Worm (Caenorhabditis elegans): Measurements from ENCODE around the gene ugt-12.
"Not testable (repeated sequence)": the region's sequence is repeated elsewhere in the genome, so short reads cannot be mapped to it uniquely, and the experiment has no call there.

Gene ugt-12

DNA sequence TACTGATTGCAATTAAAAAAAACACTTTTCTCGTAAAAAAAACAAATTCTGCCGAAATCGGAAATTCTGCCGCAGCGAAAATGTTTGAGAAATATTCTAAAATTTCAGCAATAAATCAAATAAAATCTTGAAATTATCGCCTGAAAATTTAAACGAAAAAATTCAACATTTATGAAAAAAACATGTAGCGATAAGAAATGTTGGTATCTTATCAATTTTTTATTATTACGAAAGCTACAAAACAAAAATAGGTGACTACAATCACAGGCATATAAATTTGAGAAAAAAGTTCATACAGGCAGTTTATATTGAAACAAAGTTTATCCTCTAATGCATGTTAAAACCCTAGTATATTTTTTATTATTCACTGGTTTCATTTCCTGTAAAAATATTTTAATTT lies 16.5 kb upstream of the ugt-12 start, which contains the start of gene ugt-14:
ugt-14 (plus strand) TSS at position 301 of the 400 bp plus-strand sequence.
- TF ChIP-seq unc-62 (GFP tag; optimal IDR thresholded peaks at IDR 0.05), result no peak

DNA sequence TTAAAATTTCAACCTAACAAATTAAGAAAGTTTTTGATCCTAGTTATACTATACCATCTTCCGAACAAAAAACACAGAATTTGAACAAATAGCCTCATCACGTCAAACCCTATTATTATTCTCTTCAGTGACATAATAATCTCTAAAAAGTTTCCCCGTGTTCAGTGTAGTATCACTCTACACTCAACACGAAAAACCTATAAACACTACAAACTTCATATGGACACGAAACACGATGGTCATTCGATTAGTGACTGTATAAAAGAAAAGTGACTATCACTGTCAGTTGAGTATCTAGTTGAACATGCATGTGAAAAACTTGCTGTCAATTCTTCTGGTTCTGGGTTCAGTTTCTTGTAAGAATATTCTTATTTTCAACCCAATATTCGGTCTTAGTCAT lies 14.3 kb upstream of the ugt-12 start, which contains the start of gene ugt-8:
ugt-8 (plus strand) TSS at position 235 of the 400 bp plus-strand sequence.
- no peak for TF ChIP-seq unc-62 (GFP tag; optimal IDR thresholded peaks at IDR 0.05)

DNA sequence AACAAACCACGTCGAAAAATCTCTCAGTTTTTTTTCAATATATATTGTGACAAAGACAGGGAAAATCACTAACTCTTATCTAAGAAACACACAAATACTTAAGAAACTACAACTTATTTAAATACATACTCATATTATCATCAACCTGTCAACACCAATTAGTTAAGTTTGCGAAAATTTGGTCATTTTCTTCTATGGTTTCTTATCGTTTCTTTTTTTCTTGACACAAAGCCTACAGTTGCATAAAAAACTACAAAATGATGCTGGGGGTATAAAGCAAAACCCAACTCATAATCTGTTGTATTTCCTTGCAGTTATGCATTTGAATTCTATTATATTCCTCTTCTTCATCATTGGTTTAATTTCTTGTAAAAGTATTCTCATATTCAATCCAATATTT lies 11.6 kb upstream of the ugt-12 start, which contains the start of gene ugt-67:
ugt-67 (plus strand) TSS at position 301 of the 400 bp plus-strand sequence.
- no peak for TF ChIP-seq unc-62 (GFP tag; optimal IDR thresholded peaks at IDR 0.05)

DNA sequence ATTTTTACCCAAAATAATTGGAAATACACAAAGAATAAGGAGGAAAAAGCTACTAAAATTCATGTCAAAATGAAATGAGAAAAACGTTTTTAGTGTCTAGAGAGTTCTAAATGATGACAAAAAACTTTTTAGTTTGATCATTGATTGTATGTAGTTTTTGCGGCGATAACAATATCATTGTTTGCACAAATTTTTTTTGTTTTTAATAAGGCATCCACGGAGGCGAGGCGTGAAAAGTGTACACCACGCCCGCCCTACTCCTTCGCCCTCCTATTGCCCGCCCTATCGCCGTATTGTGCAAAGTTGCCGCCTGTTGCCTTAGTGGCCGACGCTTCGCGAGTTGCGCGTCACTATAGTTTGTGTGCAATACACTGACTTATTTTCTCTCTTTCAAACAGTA lies 10.6 kb upstream of the ugt-12 start, which contains the start of gene ugt-10:
ugt-10 (minus strand) TSS at position 101 of the 400 bp plus-strand sequence.
- TF ChIP-seq unc-62 (GFP tag; optimal IDR thresholded peaks at IDR 0.05), result not testable (repeated sequence)

DNA sequence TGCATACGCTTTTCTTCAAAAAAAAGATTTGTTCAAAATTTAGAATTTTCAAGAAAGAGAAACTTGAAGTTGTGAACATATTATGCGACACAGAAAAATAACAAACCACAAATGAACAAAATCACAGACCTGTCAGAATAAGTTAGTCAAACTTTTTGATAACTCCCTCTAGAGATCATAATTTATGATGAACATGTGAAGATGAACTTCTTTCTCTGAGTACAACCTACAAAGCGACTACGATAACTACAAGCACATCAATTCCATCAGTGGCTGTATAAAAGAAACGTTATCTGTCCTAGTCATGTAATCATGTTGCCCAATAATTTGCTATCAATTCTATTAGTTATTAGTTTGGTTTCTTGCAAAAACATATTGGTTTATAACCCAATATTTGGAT lies 6.3 kb upstream of the ugt-12 start, which contains the start of gene ugt-9:
ugt-9 (plus strand) TSS at position 305 of the 400 bp plus-strand sequence.
- TF ChIP-seq unc-62 (GFP tag; optimal IDR thresholded peaks at IDR 0.05), result no peak

- no peak for TF ChIP-seq unc-62 (GFP tag; optimal IDR thresholded peaks at IDR 0.05)
Observed at ce11 chrV:4894971-4895370, 5.5 kb upstream of the ugt-12 start, which contains the start of gene ugt-11. Gene ugt-11 (minus strand): TSS chrV:4895071.

- TF ChIP-seq unc-62 (GFP tag; optimal IDR thresholded peaks at IDR 0.05), result no peak
Observed at ce11 chrV:4891305-4891704, 1.9 kb upstream of the ugt-12 start.

ce11 chrV:4890781-4891180 lies 1.4 kb upstream of the ugt-12 start:
- no peak for TF ChIP-seq unc-62 (GFP tag; optimal IDR thresholded peaks at IDR 0.05)

DNA sequence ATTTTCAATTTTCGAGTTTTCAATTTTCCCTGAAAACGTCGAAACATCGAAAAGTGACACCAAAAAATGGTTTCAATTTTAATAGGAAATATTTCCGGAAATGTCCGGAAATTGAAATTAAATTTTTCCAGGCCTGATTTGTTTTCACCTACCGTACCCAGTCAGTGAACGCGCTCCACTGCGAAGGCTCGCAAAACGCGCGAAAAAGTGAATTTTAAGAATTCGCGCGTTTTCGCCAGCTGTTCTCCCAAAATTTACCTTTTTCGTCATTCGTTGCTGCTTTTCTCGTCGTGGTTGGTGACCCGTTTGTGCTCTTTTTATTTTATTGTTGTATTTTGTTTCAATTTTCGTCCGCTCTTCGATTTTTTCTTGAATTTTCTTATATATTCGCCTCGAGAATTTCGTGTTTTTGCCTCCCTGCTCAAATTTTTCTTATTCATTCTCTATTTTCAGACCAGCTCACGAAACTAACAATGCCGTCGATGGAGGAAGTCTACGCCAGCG lies 599 bp upstream of the ugt-12 start, which contains the start of gene T19H12.2:
T19H12.2 (plus strand) TSS at position 454 of the 504 bp plus-strand sequence.
- TF ChIP-seq unc-62 (GFP tag; optimal IDR thresholded peaks at IDR 0.05), result no peak

- TF ChIP-seq unc-62 (GFP tag; optimal IDR thresholded peaks at IDR 0.05), result no peak
Observed at ce11 chrV:4885372-4885771, 4.1 kb downstream of the ugt-12 start, which contains the start of gene T19H12.3. Gene T19H12.3 (plus strand): TSS chrV:4885672.

ce11 chrV:4884490-4884889 lies 4.9 kb downstream of the ugt-12 start, which contains the start of gene T19H12.12:
Gene T19H12.12 (plus strand): TSS chrV:4884790.
- no peak for TF ChIP-seq unc-62 (GFP tag; optimal IDR thresholded peaks at IDR 0.05)

DNA sequence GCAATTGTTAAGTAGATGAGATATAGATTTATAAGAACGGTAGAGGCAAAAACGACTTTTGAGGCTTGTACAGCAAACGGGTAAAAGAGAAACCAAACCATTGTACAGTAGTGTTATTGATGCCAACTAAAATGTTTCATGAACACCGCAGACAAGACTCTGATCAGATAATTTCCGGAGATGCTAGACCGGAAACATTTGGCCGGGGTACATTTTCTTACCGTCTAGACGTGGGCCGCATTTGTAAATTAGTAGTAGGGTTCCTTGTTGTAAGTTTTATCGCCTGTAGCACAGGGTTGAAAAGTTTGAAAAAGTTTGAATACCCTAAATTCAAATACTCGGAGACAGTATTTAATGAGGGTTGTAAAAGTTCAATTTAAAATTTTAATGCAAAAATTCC lies 8.1 kb downstream of the ugt-12 start, which contains the start of gene str-32:
str-32 (minus strand) TSS at position 101 of the 400 bp plus-strand sequence.
- no peak for TF ChIP-seq unc-62 (GFP tag; optimal IDR thresholded peaks at IDR 0.05)

DNA sequence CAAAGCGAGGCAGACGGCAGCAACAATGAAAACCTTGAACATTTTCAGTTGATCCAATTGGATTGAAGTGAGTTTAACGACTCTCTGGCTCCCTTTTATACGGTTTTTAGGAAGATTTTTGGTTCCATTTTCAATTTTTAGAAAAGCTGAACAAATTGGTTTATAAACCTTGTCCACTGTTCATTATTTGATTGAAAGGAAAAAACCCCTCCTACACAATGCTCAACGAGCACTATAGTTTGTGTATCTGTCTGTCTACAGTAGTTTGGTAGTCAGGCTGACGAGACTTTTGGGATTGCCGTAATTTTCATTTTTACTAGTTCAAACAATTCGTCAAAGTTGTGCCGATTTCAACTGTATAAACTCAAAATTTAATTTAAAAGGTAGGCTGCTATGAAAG lies 10.2 kb downstream of the ugt-12 start, which contains the start of gene T19H12.15:
T19H12.15 (minus strand) TSS at position 101 of the 400 bp plus-strand sequence.
- TF ChIP-seq unc-62 (GFP tag; optimal IDR thresholded peaks at IDR 0.05), result no peak

ce11 chrV:4877587-4877986 lies 11.8 kb downstream of the ugt-12 start, which contains the start of gene T19H12.6:
Gene T19H12.6 (minus strand): TSS chrV:4877687.
- TF ChIP-seq unc-62 (GFP tag; optimal IDR thresholded peaks at IDR 0.05), result no peak

ce11 chrV:4871992-4872391 lies 17.4 kb downstream of the ugt-12 start, which contains the start of gene srd-33:
Gene srd-33 (plus strand): TSS chrV:4872292.
- TF ChIP-seq unc-62 (GFP tag; optimal IDR thresholded peaks at IDR 0.05), result no peak

DNA sequence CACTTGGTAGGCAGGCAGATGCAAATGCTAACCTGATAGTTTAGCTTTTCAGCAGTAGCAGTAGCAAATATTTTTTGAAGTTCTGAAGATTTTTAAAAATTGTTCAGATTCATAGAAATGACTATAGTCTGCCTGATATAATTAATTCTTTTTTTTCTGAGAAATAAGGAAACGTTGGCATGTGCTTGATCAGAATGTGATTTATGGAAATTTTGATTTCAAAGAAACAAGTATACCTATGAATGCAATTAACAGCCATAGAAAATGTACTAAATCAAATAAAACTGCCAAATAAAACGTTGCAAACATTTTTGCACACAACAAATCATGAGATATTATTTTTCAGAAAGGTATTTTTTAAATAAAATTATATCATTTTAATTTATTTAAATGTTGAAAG lies 18.8 kb downstream of the ugt-12 start:
- TF ChIP-seq unc-62 (GFP tag; optimal IDR thresholded peaks at IDR 0.05), result no peak

DNA sequence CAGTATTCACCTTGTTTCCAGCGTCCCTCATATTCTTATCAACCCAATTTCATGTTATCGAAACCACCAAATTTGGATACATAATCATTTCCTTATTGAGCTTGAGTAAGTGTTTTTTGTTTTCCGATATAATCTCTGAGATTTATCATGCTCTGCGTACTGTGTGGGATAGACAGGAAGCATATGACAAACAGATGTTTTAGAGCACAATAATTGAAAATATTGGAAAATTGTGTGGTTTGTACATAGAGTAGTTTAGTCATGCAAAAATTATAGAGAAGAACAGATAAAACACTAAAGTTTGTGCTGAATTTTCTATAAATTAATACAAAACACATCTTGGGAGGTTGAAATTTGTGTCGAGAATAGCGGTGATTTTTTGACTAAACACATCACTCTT lies 20.7 kb downstream of the ugt-12 start:
- TF ChIP-seq unc-62 (GFP tag; optimal IDR thresholded peaks at IDR 0.05), result no peak

All from whole organism, dauer.